Fruit fly (Drosophila melanogaster) whole organism, adult: Measurements from ENCODE around the gene indra.

Experiments used
- CG11617 ChIP-seq: fragments of 200-800 bp; sonication (Bioruptor generic); optimal IDR thresholded peaks from 2 replicates; lab custom pipeline; 2017; ENCODE audit warnings: mild to moderate bottlenecking, missing biosample characterization, missing genetic modification reagents, missing genetic modification characterization
- CG12768 ChIP-seq: fragments of 200-800 bp; sonication (Bioruptor generic); optimal IDR thresholded peaks from 2 replicates; lab custom pipeline; 2017; ENCODE audit warnings: missing biosample characterization, missing genetic modification characterization, mild to moderate bottlenecking, moderate library complexity, missing genetic modification reagents
- CG14711 ChIP-seq: fragments of 200-800 bp; sonication (Bioruptor generic); optimal IDR thresholded peaks from 2 replicates; lab custom pipeline; 2018; ENCODE audit warnings: missing biosample characterization, mild to moderate bottlenecking, missing genetic modification characterization, moderate library complexity
- CG1620 ChIP-seq: fragments of 200-800 bp; sonication (Bioruptor generic); optimal IDR thresholded peaks from 2 replicates; lab custom pipeline; 2016; ENCODE audit warnings: missing biosample characterization, missing genetic modification characterization
- CG33017 ChIP-seq: fragments of 200-800 bp; sonication (Bioruptor generic); optimal IDR thresholded peaks from 2 replicates; lab custom pipeline; 2018; ENCODE audit warnings: missing biosample characterization, mild to moderate bottlenecking, missing genetic modification characterization, moderate library complexity
- CG5204 ChIP-seq: fragments of 200-800 bp; sonication (Bioruptor generic); optimal IDR thresholded peaks from 2 replicates; lab custom pipeline; 2016; ENCODE audit warnings: missing biosample characterization, missing genetic modification characterization
- CG7045 ChIP-seq: fragments of 200-800 bp; sonication (Bioruptor generic); optimal IDR thresholded peaks from 2 replicates; lab custom pipeline; 2017; ENCODE audit warnings: missing biosample characterization, mild to moderate bottlenecking, missing genetic modification characterization
- CG7101 ChIP-seq: fragments of 200-800 bp; sonication (Bioruptor generic); optimal IDR thresholded peaks from 2 replicates; lab custom pipeline; 2018; ENCODE audit warnings: missing biosample characterization, mild to moderate bottlenecking, missing genetic modification characterization, moderate library complexity
- Clk ChIP-seq: fragments of 200-800 bp; sonication (Bioruptor generic); optimal IDR thresholded peaks from 2 replicates; lab custom pipeline; 2017; ENCODE audit warnings: missing biosample characterization, missing genetic modification characterization
- Crg-1 ChIP-seq: fragments of 200-800 bp; sonication (Bioruptor generic); optimal IDR thresholded peaks from 2 replicates; lab custom pipeline; 2016; ENCODE audit warnings: missing biosample characterization, missing genetic modification characterization
- Mnt ChIP-seq: fragments of 200-800 bp; sonication (Bioruptor generic); optimal IDR thresholded peaks from 2 replicates; lab custom pipeline; 2016; ENCODE audit warnings: missing biosample characterization, mild to moderate bottlenecking, missing genetic modification characterization
- bab1 ChIP-seq: fragments of 200-800 bp; sonication (Bioruptor generic); optimal IDR thresholded peaks from 3 replicates; lab custom pipeline; 2019; ENCODE audit warnings: missing biosample characterization, mild to moderate bottlenecking, missing genetic modification characterization, moderate library complexity
- cic ChIP-seq: fragments of 200-800 bp; sonication (Bioruptor generic); optimal IDR thresholded peaks from 2 replicates; lab custom pipeline; 2017; ENCODE audit warnings: missing biosample characterization, mild to moderate bottlenecking, missing genetic modification characterization, moderate library complexity
- cnc ChIP-seq, 2 experiments: fragments of >200 bp; optimal IDR thresholded peaks; 2 replicates each; lab custom pipeline; 2017
- kay ChIP-seq: fragments of 200-800 bp; sonication (Bioruptor generic); peaks from one replicate; lab custom pipeline; 2016; ENCODE audit warnings: missing biosample characterization, missing genetic modification characterization, borderline replicate concordance
- ovo ChIP-seq: fragments of 200-800 bp; sonication (Bioruptor generic); optimal IDR thresholded peaks from 2 replicates; lab custom pipeline; 2016; ENCODE audit warnings: missing biosample characterization, missing genetic modification characterization
- pad ChIP-seq: fragments of 200-800 bp; sonication (Bioruptor generic); optimal IDR thresholded peaks from 3 replicates; lab custom pipeline; 2017; ENCODE audit warnings: missing biosample characterization, missing genetic modification characterization, mild to moderate bottlenecking, moderate library complexity, missing genetic modification reagents
- tj ChIP-seq: fragments of 200-800 bp; sonication (Bioruptor generic); optimal IDR thresholded peaks from 3 replicates; lab custom pipeline; 2017; ENCODE audit warnings: missing biosample characterization, mild to moderate bottlenecking, missing genetic modification characterization, moderate library complexity
- toe ChIP-seq: fragments of 200-800 bp; sonication (Bioruptor generic); optimal IDR thresholded peaks from 2 replicates; lab custom pipeline; 2016; ENCODE audit warnings: missing biosample characterization, missing genetic modification characterization

The indra gene

DNA sequence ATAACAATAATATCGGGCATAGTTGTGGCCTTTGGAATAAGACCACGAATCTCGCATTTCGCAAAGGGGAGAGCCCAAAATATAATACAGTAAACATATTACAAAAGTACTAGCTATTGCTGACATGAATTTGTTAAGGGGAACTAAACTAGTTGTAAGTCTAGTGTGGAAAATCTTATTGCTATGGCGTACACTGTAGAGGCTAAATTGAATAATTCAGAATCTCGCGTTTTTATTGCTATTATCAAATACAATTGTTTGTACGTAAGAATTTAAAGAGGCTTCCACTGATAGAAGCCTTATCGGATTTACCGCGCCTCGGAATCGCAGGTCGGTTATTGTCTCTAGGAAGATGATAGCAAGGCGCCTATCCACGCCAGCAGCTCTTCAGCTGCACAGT, 36.9 kb downstream of the indra start:
- no peak for TF ChIP-seq CG7045 (GFP tag; lab: Kevin White, UChicago)
- peak; percentile 73 for TF ChIP-seq cic
- TF ChIP-seq CG33017 (tag; lab: Kevin White, UChicago) = peak; percentile 21
- peak; percentile 20 for TF ChIP-seq CG12768 (GFP tag; lab: Kevin White, UChicago)
- no peak for TF ChIP-seq bab1
- no peak for TF ChIP-seq CG5204
- TF ChIP-seq CG1620 = no peak
- no peak for TF ChIP-seq ovo (GFP tag; lab: Kevin White, UChicago)
- TF ChIP-seq CG11617 (GFP tag; lab: Kevin White, UChicago) = no peak
- no peak for TF ChIP-seq pad (GFP tag; lab: Kevin White, UChicago)

DNA sequence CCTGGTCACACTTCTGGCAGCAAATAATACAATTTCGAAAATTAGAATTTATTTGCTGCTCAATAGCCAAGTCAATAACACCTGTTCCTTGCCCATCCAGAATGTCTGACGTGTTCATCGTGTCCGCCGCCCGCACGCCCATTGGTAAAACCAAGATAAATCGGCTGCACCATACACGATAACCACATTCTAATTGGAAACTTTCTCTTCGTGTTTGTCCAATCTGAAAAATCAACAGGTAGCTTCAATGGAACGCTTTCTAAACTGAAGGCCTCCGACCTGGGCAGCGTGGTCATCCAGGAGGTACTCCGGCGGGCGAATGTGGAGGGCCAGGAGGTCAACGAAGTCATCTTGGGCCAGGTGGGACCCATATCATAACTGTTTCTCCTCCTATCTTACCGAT, 39.3 kb downstream of the indra start:
- TF ChIP-seq Mnt (GFP tag; lab: Kevin White, UChicago) (no peak), CG7101 (tag; lab: Kevin White, UChicago) (no peak), CG12768 (GFP tag; lab: Kevin White, UChicago) (no peak), toe (GFP tag; lab: Kevin White, UChicago) (no peak), tj (no peak), ovo (GFP tag; lab: Kevin White, UChicago) (no peak)

DNA sequence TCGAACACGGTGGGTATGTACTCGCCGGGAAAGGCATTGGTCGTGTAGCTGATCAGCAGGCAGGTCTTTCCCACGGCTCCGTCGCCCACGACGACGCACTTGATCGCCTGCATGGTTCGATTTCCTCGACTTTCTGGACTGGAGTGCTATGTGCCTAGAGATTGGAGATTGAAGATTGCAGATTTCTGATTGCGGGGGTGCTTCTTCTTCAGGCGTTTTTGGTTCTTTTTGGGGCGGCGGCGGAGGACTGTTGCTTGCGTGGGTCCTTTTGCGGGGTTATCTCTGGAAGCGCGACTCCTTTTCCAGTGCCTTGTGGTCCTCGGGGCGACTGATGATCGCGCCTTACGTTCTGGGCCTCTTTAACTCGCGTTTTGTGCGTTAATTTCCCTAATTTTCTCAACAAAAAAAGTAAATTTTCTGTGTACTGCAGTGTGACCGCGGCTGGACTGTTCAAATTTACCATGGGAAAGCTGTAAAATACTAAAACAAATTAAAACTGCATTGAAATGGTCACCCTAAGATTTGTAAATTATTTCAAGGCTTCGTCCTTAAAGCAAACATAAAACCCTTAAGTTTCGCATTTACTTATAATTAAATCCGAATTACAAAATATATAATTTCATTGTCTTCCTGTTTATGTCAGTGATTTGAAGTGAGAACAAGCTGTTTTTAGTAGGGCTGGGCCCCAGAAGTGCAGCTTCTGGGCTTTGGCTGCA, 39.8 kb downstream of the indra start, which contains the start of the genes Rac1 and Acat2:
Gene Rac1, minus strand, starts transcription at position 450 of the 716 bp plus-strand sequence.
Gene Acat2, plus strand, starts transcription at position 711 of the 716 bp plus-strand sequence.
- TF ChIP-seq CG1620 (peak; percentile 29), kay (no peak), CG11617 (GFP tag; lab: Kevin White, UChicago) (peak; percentile 3), pad (GFP tag; lab: Kevin White, UChicago) (no peak), bab1 (peak; percentile 44), CG14711 (tag; lab: Kevin White, UChicago) (peak; percentile 17)

dm6 chr3L:1300076-1300635, 42.0 kb downstream of the indra start:
- peak; percentile 98 for TF ChIP-seq tj
- no peak for TF ChIP-seq kay
- TF ChIP-seq CG7101 (tag; lab: Kevin White, UChicago) = peak; percentile 76
- TF ChIP-seq Clk (GFP tag; lab: Kevin White, UChicago) = no peak
- peak; percentile 91 for TF ChIP-seq bab1
- peak; percentile 3 for TF ChIP-seq CG12768 (GFP tag; lab: Kevin White, UChicago)
- TF ChIP-seq CG33017 (tag; lab: Kevin White, UChicago) = peak; percentile 52
- peak; percentile 44 for TF ChIP-seq CG7045 (GFP tag; lab: Kevin White, UChicago)
- TF ChIP-seq cic = no peak
- peak; percentile 80 for TF ChIP-seq CG14711 (tag; lab: Kevin White, UChicago)
- peak; percentile 52 for TF ChIP-seq CG11617 (GFP tag; lab: Kevin White, UChicago)
- TF ChIP-seq pad (GFP tag; lab: Kevin White, UChicago) = peak; percentile 67

dm6 chr3L:1298509-1298908, 43.7 kb downstream of the indra start, which contains the start of gene scf:
Gene scf, plus strand, starts transcription at chr3L:1298672.
- TF ChIP-seq bab1 (peak; percentile 37), Mnt (GFP tag; lab: Kevin White, UChicago) (no peak)

- TF ChIP-seq Clk (GFP tag; lab: Kevin White, UChicago) (no peak), ovo (GFP tag; lab: Kevin White, UChicago) (no peak), CG14711 (tag; lab: Kevin White, UChicago) (no peak), CG1620 (peak; percentile 49), kay (no peak), pad (GFP tag; lab: Kevin White, UChicago) (peak; percentile 2), CG7101 (tag; lab: Kevin White, UChicago) (no peak), cnc (optimal IDR thresholded peaks at IDR 0.05; lab: Kevin White, UChicago) (no peak), tj (no peak)
Measured at dm6 chr3L:1295693-1296092, 46.5 kb downstream of the indra start, which contains the start of gene Rabex-5. Gene Rabex-5, plus strand, starts transcription at chr3L:1295913.

DNA sequence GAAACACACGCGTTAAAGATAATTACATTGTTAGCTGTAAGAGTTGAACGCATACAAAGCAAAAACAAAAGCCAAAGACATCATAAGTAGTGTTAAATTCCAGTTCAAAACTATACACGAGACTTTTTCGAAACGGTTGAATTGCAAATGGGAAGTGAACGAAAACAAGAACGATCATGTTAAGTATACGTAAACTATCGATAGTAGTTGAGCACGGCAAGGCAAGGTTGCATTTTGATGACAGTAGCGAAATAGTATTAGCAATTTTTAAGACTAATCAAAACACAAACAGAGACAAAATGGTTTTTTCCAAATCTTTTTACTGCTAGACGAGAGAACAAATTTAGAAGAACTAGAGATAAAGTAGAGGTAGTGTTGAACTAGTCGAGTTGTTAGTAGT, 47.4 kb downstream of the indra start:
- TF ChIP-seq CG33017 (tag; lab: Kevin White, UChicago) (no peak), CG11617 (GFP tag; lab: Kevin White, UChicago) (no peak), kay (no peak), CG1620 (no peak), cic (no peak), pad (GFP tag; lab: Kevin White, UChicago) (no peak), cnc (optimal IDR thresholded peaks at IDR 0.05; lab: Kevin White, UChicago) (no peak), Mnt (GFP tag; lab: Kevin White, UChicago) (no peak), bab1 (no peak), CG7045 (GFP tag; lab: Kevin White, UChicago) (no peak), CG12768 (GFP tag; lab: Kevin White, UChicago) (no peak), ovo (GFP tag; lab: Kevin White, UChicago) (no peak), Crg-1 (GFP tag; lab: Kevin White, UChicago) (no peak)
